Fruit fly (Drosophila melanogaster) whole organism, adult: ENCODE measurements around the gene InR.

Experiments used
- CG11617 ChIP-seq: fragments of 200-800 bp; sonication (Bioruptor generic); optimal IDR thresholded peaks from 2 replicates; lab custom pipeline; 2017; ENCODE audit warnings: mild to moderate bottlenecking, missing biosample characterization, missing genetic modification reagents, missing genetic modification characterization
- CG14711 ChIP-seq: fragments of 200-800 bp; sonication (Bioruptor generic); optimal IDR thresholded peaks from 2 replicates; lab custom pipeline; 2018; ENCODE audit warnings: missing biosample characterization, mild to moderate bottlenecking, missing genetic modification characterization, moderate library complexity
- CG1620 ChIP-seq: fragments of 200-800 bp; sonication (Bioruptor generic); optimal IDR thresholded peaks from 2 replicates; lab custom pipeline; 2016; ENCODE audit warnings: missing biosample characterization, missing genetic modification characterization
- Clk ChIP-seq: fragments of 200-800 bp; sonication (Bioruptor generic); optimal IDR thresholded peaks from 2 replicates; lab custom pipeline; 2017; ENCODE audit warnings: missing biosample characterization, missing genetic modification characterization

dm6 chr3R:21644222-21644621 lies 25.1 kb upstream of the InR start:
- TF ChIP-seq CG14711 (tag; lab: Kevin White, UChicago) (no peak), CG1620 (GFP tag; lab: Kevin White, UChicago) (no peak), CG11617 (GFP tag; lab: Kevin White, UChicago) (no peak), Clk (GFP tag; lab: Kevin White, UChicago) (no peak)
